Worm (Caenorhabditis elegans) whole organism, L2 larva: ENCODE data around the gene znf-593.

Experiments
- C34F6.9 ChIP-seq: fragments of 150-350 bp; optimal IDR thresholded peaks from 2 replicates; lab custom pipeline; 2014; ENCODE audit warnings: missing biosample characterization, missing genetic modification characterization
- F13H6.1 ChIP-seq: sonication (generic microtip); optimal IDR thresholded peaks from 2 replicates; lab custom pipeline; 2016; ENCODE audit warnings: missing genetic modification characterization, missing compliant biosample characterization
- R02D3.7 ChIP-seq: fragments of 150-350 bp; optimal IDR thresholded peaks from 2 replicates; lab custom pipeline; 2014; ENCODE audit warnings: missing biosample characterization, missing genetic modification characterization
- Y55F3AM.14 ChIP-seq: fragments of 200-800 bp; sonication (Bioruptor generic); optimal IDR thresholded peaks from 2 replicates; lab custom pipeline; 2018; ENCODE audit warnings: mild to moderate bottlenecking, missing genetic modification characterization, missing compliant biosample characterization
- ZK546.5 ChIP-seq: sonication (generic microtip); optimal IDR thresholded peaks from 2 replicates; lab custom pipeline; 2017; ENCODE audit warnings: missing biosample characterization, missing genetic modification characterization
- alr-1 ChIP-seq: fragments of 150-350 bp; optimal IDR thresholded peaks from 2 replicates; lab custom pipeline; 2014; ENCODE audit warnings: missing biosample characterization, missing genetic modification characterization
- aly-2 ChIP-seq: fragments of 150-350 bp; optimal IDR thresholded peaks from 2 replicates; lab custom pipeline; 2014; ENCODE audit warnings: missing biosample characterization, missing genetic modification characterization
- ama-1 ChIP-seq: fragments of 150-350 bp; optimal IDR thresholded peaks from 2 replicates; lab custom pipeline; 2018; ENCODE audit warnings: inconsistent platforms
- blmp-1 ChIP-seq: sonication (generic microtip); optimal IDR thresholded peaks from 2 replicates; lab custom pipeline; 2017; ENCODE audit warnings: missing genetic modification characterization, mild to moderate bottlenecking, missing compliant biosample characterization, antibody characterized with exemption, moderate library complexity; ENCODE audit not compliant: insufficient read depth
- ceh-16 ChIP-seq: fragments of 150-350 bp; optimal IDR thresholded peaks from 2 replicates; lab custom pipeline; 2014; ENCODE audit warnings: missing biosample characterization, missing genetic modification characterization
- ceh-82 ChIP-seq: fragments of 150-350 bp; optimal IDR thresholded peaks from 2 replicates; lab custom pipeline; 2014; ENCODE audit warnings: missing biosample characterization, missing genetic modification characterization
- crh-2 ChIP-seq: sonication (generic microtip); optimal IDR thresholded peaks from 2 replicates; lab custom pipeline; 2017; ENCODE audit warnings: missing biosample characterization, missing genetic modification characterization
- egl-27 ChIP-seq: sonication (generic microtip); optimal IDR thresholded peaks from 3 replicates; lab custom pipeline; 2017; ENCODE audit warnings: missing biosample characterization, missing genetic modification reagents, missing genetic modification characterization
- elt-3 ChIP-seq: sonication (generic microtip); optimal IDR thresholded peaks from 2 replicates; lab custom pipeline; 2017; ENCODE audit warnings: missing biosample characterization, missing genetic modification characterization
- fos-1 ChIP-seq: fragments of 150-350 bp; optimal IDR thresholded peaks from 2 replicates; lab custom pipeline; 2014; ENCODE audit warnings: missing biosample characterization, missing genetic modification characterization
- gmeb-1 ChIP-seq: fragments of 150-350 bp; optimal IDR thresholded peaks from 2 replicates; lab custom pipeline; 2014; ENCODE audit warnings: missing biosample characterization, missing genetic modification characterization
- lin-11 ChIP-seq: fragments of 150-350 bp; sonication (generic microtip); optimal IDR thresholded peaks from 2 replicates; lab custom pipeline; 2014; ENCODE audit warnings: missing biosample characterization, missing genetic modification characterization, inconsistent platforms, mixed read lengths
- lin-13 ChIP-seq: fragments of 150-350 bp; optimal IDR thresholded peaks from 2 replicates; lab custom pipeline; 2014; ENCODE audit warnings: missing biosample characterization, missing genetic modification reagents, missing genetic modification characterization
- lin-39 ChIP-seq: fragments of 150-350 bp; optimal IDR thresholded peaks from 2 replicates; lab custom pipeline; 2014; ENCODE audit warnings: missing biosample characterization, missing genetic modification reagents, missing genetic modification characterization
- lsy-2 ChIP-seq, 2 experiments: fragments of 150-350 bp in 1 of 2; sonication (generic microtip) in 1 of 2; optimal IDR thresholded peaks; 2 replicates each; lab custom pipeline; 2014 to 2017; ENCODE audit warnings: missing biosample characterization in 2 of 2, missing genetic modification characterization in 2 of 2
- mab-5 ChIP-seq: fragments of 150-350 bp; optimal IDR thresholded peaks from 2 replicates; lab custom pipeline; 2014; ENCODE audit warnings: missing biosample characterization, missing genetic modification characterization
- mdl-1 ChIP-seq, 2 experiments: fragments of 150-350 bp in 1 of 2; sonication (generic microtip) in 1 of 2; optimal IDR thresholded peaks; 2 replicates each; lab custom pipeline; 2017; ENCODE audit warnings: missing biosample characterization in 2 of 2, missing genetic modification characterization in 2 of 2
- nhr-10 ChIP-seq: sonication (generic microtip); optimal IDR thresholded peaks from 2 replicates; lab custom pipeline; 2017; ENCODE audit warnings: missing biosample characterization, missing genetic modification characterization
- nhr-129 ChIP-seq: fragments of 150-350 bp; optimal IDR thresholded peaks from 2 replicates; lab custom pipeline; 2014; ENCODE audit warnings: missing biosample characterization, missing genetic modification characterization
- nhr-21 ChIP-seq: fragments of 150-350 bp; optimal IDR thresholded peaks from 2 replicates; lab custom pipeline; 2014; ENCODE audit warnings: missing biosample characterization, missing genetic modification characterization
- nhr-237 ChIP-seq: fragments of 150-350 bp; optimal IDR thresholded peaks from 2 replicates; lab custom pipeline; 2014; ENCODE audit warnings: missing biosample characterization, missing genetic modification characterization
- nhr-25 ChIP-seq: fragments of 150-350 bp; sonication (generic microtip); optimal IDR thresholded peaks from 3 replicates; lab custom pipeline; 2014; ENCODE audit warnings: missing biosample characterization, missing genetic modification characterization
- nhr-77 ChIP-seq: fragments of 150-350 bp; optimal IDR thresholded peaks from 2 replicates; lab custom pipeline; 2014; ENCODE audit warnings: missing biosample characterization, missing genetic modification characterization
- peb-1 ChIP-seq: fragments of 150-350 bp; optimal IDR thresholded peaks from 2 replicates; lab custom pipeline; 2014; ENCODE audit warnings: missing biosample characterization, missing genetic modification characterization
- sem-4 ChIP-seq: fragments of 150-350 bp; optimal IDR thresholded peaks from 2 replicates; lab custom pipeline; 2014; ENCODE audit warnings: missing biosample characterization, missing genetic modification reagents, missing genetic modification characterization
- skn-1 ChIP-seq: sonication (generic microtip); optimal IDR thresholded peaks from 2 replicates; lab custom pipeline; 2017; ENCODE audit warnings: missing biosample characterization, missing genetic modification characterization
- sma-3 ChIP-seq: sonication (generic microtip); optimal IDR thresholded peaks from 2 replicates; lab custom pipeline; 2016; ENCODE audit warnings: missing genetic modification reagents, missing genetic modification characterization, missing compliant biosample characterization
- sma-9 ChIP-seq, 2 experiments: fragments of 150-350 bp in 1 of 2; sonication (generic microtip) in 1 of 2; optimal IDR thresholded peaks; 2 replicates each; lab custom pipeline; 2014 to 2016; ENCODE audit warnings: missing genetic modification characterization in 2 of 2, mild to moderate bottlenecking in 1 of 2, missing biosample characterization in 1 of 2, missing compliant biosample characterization in 1 of 2, missing genetic modification reagents in 1 of 2, moderate library complexity in 1 of 2
- snpc-4 ChIP-seq: fragments of 150-350 bp; optimal IDR thresholded peaks from 2 replicates; lab custom pipeline; 2014; ENCODE audit warnings: missing biosample characterization, missing genetic modification characterization
- unc-39 ChIP-seq: fragments of 150-350 bp; optimal IDR thresholded peaks from 2 replicates; lab custom pipeline; 2014; ENCODE audit warnings: missing biosample characterization, missing genetic modification characterization
- unc-55 ChIP-seq: fragments of 150-350 bp; sonication (generic microtip); optimal IDR thresholded peaks from 3 replicates; lab custom pipeline; 2014; ENCODE audit warnings: missing biosample characterization, missing genetic modification reagents, missing genetic modification characterization
- unc-62 ChIP-seq: fragments of 150-350 bp; optimal IDR thresholded peaks from 2 replicates; lab custom pipeline; 2014; ENCODE audit warnings: missing biosample characterization, missing genetic modification reagents, missing genetic modification characterization
- zag-1 ChIP-seq: fragments of 150-350 bp; optimal IDR thresholded peaks from 2 replicates; lab custom pipeline; 2014; ENCODE audit warnings: missing biosample characterization, missing genetic modification characterization
- ztf-1 ChIP-seq: fragments of 200-800 bp; sonication (Bioruptor generic); conservative IDR thresholded peaks from 2 replicates; pipeline ENCODE4 v1.3.6; 2022; ENCODE audit warnings: missing genetic modification characterization, missing compliant biosample characterization
- ztf-11 ChIP-seq: sonication (generic microtip); optimal IDR thresholded peaks from 2 replicates; lab custom pipeline; 2017; ENCODE audit warnings: missing biosample characterization, missing genetic modification characterization

znf-593 gene

ce11 chrIII:11949276-11949879 lies 30.9 kb upstream of the znf-593 start:
- TF ChIP-seq crh-2 (tag; lab: Kevin White, UChicago) (no peak), peb-1 (tag; lab: Kevin White, UChicago) (no peak), ztf-11 (tag; lab: Kevin White, UChicago) (no peak), fos-1 (tag; lab: Kevin White, UChicago) (peak; percentile 56)

- TF ChIP-seq crh-2 (tag; lab: Kevin White, UChicago) (no peak), fos-1 (tag; lab: Kevin White, UChicago) (peak; percentile 73)
These were observed 29.9 kb upstream of the znf-593 start for ce11 chrIII:11948437-11948836.

- no peak for TF ChIP-seq blmp-1
- TF ChIP-seq ztf-1 (GFP tag; lab: Robert Waterston, UW): no peak
- peak; percentile 97 for TF ChIP-seq fos-1 (tag; lab: Kevin White, UChicago)
- peak; percentile 52 for TF ChIP-seq nhr-129 (tag; lab: Kevin White, UChicago)
- TF ChIP-seq ceh-82 (tag; lab: Kevin White, UChicago): no peak
- no peak for TF ChIP-seq snpc-4 (tag; lab: Kevin White, UChicago)
- no peak for TF ChIP-seq lsy-2 (tag; optimal IDR thresholded peaks at IDR 0.05; lab: Kevin White, UChicago)
- TF ChIP-seq, all 48 proteins: peak for 2
These were observed 29.0 kb upstream of the znf-593 start for ce11 chrIII:11947527-11947926.

- no peak for TF ChIP-seq lin-11
- no peak for TF ChIP-seq fos-1 (tag; lab: Kevin White, UChicago)
- TF ChIP-seq mdl-1 (tag; optimal IDR thresholded peaks at IDR 0.05; lab: Kevin White, UChicago): no peak
- TF ChIP-seq nhr-10 (tag; lab: Kevin White, UChicago): no peak
These were observed 28.5 kb upstream of the znf-593 start, which contains the start of gene Y56A3A.7 for ce11 chrIII:11946973-11947372. Y56A3A.7 (minus strand) TSS chrIII:11947019.

DNA sequence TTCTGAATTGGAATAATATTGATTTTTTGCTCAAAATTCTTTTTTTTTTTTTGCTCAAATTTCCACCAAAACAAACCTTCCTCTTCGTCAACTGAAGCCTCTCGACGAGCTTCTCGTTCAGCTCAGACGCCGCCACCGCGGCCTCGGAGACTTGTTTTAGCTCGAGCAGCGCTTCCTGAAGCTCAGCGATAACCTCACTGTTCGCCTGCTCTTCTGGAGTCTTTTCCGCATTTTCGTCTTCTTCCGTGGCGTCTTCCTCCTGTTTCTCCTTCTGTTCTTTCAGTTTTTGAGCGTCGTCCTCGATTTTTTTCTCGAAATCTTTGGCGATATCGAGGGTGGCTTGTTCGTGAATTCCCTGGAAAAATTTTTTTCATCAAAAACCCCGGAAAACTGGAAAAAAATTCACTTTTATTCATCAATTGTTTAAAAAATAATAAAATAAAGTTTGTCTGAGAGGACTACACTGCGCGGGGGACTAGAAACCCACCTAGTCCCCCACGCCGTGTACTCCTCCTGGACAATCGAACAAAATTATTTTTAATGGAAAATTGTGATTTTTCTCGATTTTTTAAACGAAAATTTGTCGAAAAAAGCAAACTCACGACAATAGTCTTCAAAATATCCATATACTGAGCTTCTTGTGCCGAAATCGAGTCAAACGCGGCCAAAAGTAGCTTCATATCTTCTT lies 27.7 kb upstream of the znf-593 start:
- TF ChIP-seq C34F6.9 (tag; lab: Kevin White, UChicago) (peak; percentile 80), egl-27 (tag; lab: Kevin White, UChicago) (peak; percentile 73), lin-11 (peak; percentile 52), zag-1 (tag; lab: Kevin White, UChicago) (no peak), alr-1 (no peak), ceh-16 (tag; lab: Kevin White, UChicago) (no peak), blmp-1 (peak; percentile 35), ZK546.5 (tag; lab: Kevin White, UChicago) (peak; percentile 9), gmeb-1 (tag; lab: Kevin White, UChicago) (peak; percentile 85), nhr-237 (tag; lab: Kevin White, UChicago) (no peak), Y55F3AM.14 (peak; percentile 55), lin-13 (GFP tag; lab: Kevin White, UChicago) (peak; percentile 91), mab-5 (tag; lab: Kevin White, UChicago) (peak; percentile 67), R02D3.7 (tag; lab: Kevin White, UChicago) (peak; percentile 47), ztf-11 (tag; lab: Kevin White, UChicago) (no peak), elt-3 (no peak), peb-1 (tag; lab: Kevin White, UChicago) (no peak), sma-9 (GFP tag; optimal IDR thresholded peaks at IDR 0.05; lab: Kevin White, UChicago) (peak; percentile 97), sma-9 (tag; optimal IDR thresholded peaks at IDR 0.05; lab: Kevin White, UChicago) (no peak), lin-39 (tag; lab: Kevin White, UChicago) (no peak), nhr-21 (tag; lab: Kevin White, UChicago) (peak; percentile 82), mdl-1 (tag; optimal IDR thresholded peaks at IDR 0.05; lab: Kevin White, UChicago) (no peak), nhr-25 (tag; lab: Kevin White, UChicago) (peak; percentile 82), nhr-10 (tag; lab: Kevin White, UChicago) (no peak), unc-62 (GFP tag; lab: Kevin White, UChicago) (no peak), ceh-82 (tag; lab: Kevin White, UChicago) (no peak), ama-1 (lab: Kevin White, UChicago) (peak; percentile 9), lsy-2 (tag; optimal IDR thresholded peaks at IDR 0.05; lab: Kevin White, UChicago) (peak; percentile 86 to 94), fos-1 (tag; lab: Kevin White, UChicago) (peak; percentile 34), unc-55 (GFP tag; lab: Kevin White, UChicago) (peak; percentile 86), skn-1 (no peak), sma-3 (GFP tag; lab: Kevin White, UChicago) (peak; percentile 90), nhr-129 (tag; lab: Kevin White, UChicago) (no peak), ztf-1 (GFP tag; lab: Robert Waterston, UW) (0 out of 2 replicates have a peak, but pooled peaks have one; percentile 70), aly-2 (tag; lab: Kevin White, UChicago) (no peak), unc-39 (tag; lab: Kevin White, UChicago) (no peak), crh-2 (tag; lab: Kevin White, UChicago) (peak; percentile 92), F13H6.1 (peak; percentile 90), nhr-77 (tag; lab: Kevin White, UChicago) (no peak), snpc-4 (tag; lab: Kevin White, UChicago) (peak; percentile 79), sem-4 (peak; percentile 95)
